Worm (Caenorhabditis elegans) whole organism, L1 larva: ENCODE data around the gene T07F12.2.
A peak's percentile ranks its signal among the peaks of the same experiment; 100 is the strongest.

Experiments used
- C04F5.9 ChIP-seq: sonication (generic microtip); optimal IDR thresholded peaks from 2 replicates; lab custom pipeline; 2016; ENCODE audit warnings: missing genetic modification characterization, missing compliant biosample characterization
- C16A3.4 ChIP-seq: fragments of 150-350 bp; optimal IDR thresholded peaks from 2 replicates; lab custom pipeline; 2014; ENCODE audit warnings: missing biosample characterization, missing genetic modification characterization
- F16B12.6 ChIP-seq: fragments of 150-350 bp; optimal IDR thresholded peaks from 2 replicates; lab custom pipeline; 2014; ENCODE audit warnings: missing biosample characterization, missing genetic modification characterization
- aly-2 ChIP-seq: fragments of 150-350 bp; optimal IDR thresholded peaks from 2 replicates; lab custom pipeline; 2014; ENCODE audit warnings: missing biosample characterization, missing genetic modification characterization
- blmp-1 ChIP-seq: fragments of 150-350 bp; optimal IDR thresholded peaks from 2 replicates; lab custom pipeline; 2014; ENCODE audit warnings: missing biosample characterization, missing genetic modification characterization
- ceh-8 ChIP-seq: fragments of 200-800 bp; sonication (Bioruptor generic); optimal IDR thresholded peaks from 2 replicates; lab custom pipeline; 2018; ENCODE audit warnings: mild to moderate bottlenecking, missing genetic modification characterization, moderate library complexity, missing compliant biosample characterization
- ceh-82 ChIP-seq, 3 experiments: fragments of 150-350 bp in 1 of 3; sonication (generic microtip) in 2 of 3; optimal IDR thresholded peaks; 2 replicates each; lab custom pipeline; 2014 to 2017; ENCODE audit warnings: missing biosample characterization in 3 of 3, missing genetic modification characterization in 3 of 3
- dpl-1 ChIP-seq, 3 experiments: fragments of 150-350 bp in 2 of 3; sonication (generic microtip) in 1 of 3; optimal IDR thresholded peaks; 2 replicates each; lab custom pipeline; 2014 to 2017; ENCODE audit warnings: missing biosample characterization in 3 of 3, missing genetic modification characterization in 3 of 3, missing genetic modification reagents in 3 of 3
- efl-1 ChIP-seq, 4 experiments: fragments of 150-350 bp; optimal IDR thresholded peaks in 3 of 4; peaks in 1 of 4; 1 replicate in 1 of 4; 2 replicates in 3 of 4; lab custom pipeline; 2014; ENCODE audit warnings: missing biosample characterization in 2 of 4, missing genetic modification characterization in 2 of 4, missing genetic modification reagents in 2 of 4
- egl-27 ChIP-seq, 2 experiments: fragments of 150-350 bp in 1 of 2; sonication (generic microtip); optimal IDR thresholded peaks; 3 replicates each; lab custom pipeline; 2017 to 2018; ENCODE audit warnings: missing biosample characterization in 2 of 2, missing genetic modification characterization in 2 of 2, missing genetic modification reagents in 2 of 2
- elt-2 ChIP-seq: sonication (generic microtip); optimal IDR thresholded peaks from 2 replicates; lab custom pipeline; 2016; ENCODE audit warnings: missing genetic modification characterization, mild to moderate bottlenecking, inconsistent platforms, missing compliant biosample characterization, missing genetic modification reagents
- fkh-10 ChIP-seq: sonication (generic microtip); optimal IDR thresholded peaks from 2 replicates; lab custom pipeline; 2017; ENCODE audit warnings: missing biosample characterization, missing genetic modification reagents, missing genetic modification characterization
- fkh-4 ChIP-seq: sonication (generic microtip); optimal IDR thresholded peaks from 2 replicates; lab custom pipeline; 2016; ENCODE audit warnings: missing compliant biosample characterization, missing genetic modification characterization, borderline replicate concordance
- fkh-8 ChIP-seq: sonication (generic microtip); optimal IDR thresholded peaks from 2 replicates; lab custom pipeline; 2016; ENCODE audit warnings: mild to moderate bottlenecking, missing genetic modification characterization, missing compliant biosample characterization
- fos-1 ChIP-seq: fragments of 150-350 bp; optimal IDR thresholded peaks from 2 replicates; lab custom pipeline; 2014; ENCODE audit warnings: missing biosample characterization, missing genetic modification characterization
- hlh-4 ChIP-seq: sonication (generic microtip); optimal IDR thresholded peaks from 2 replicates; lab custom pipeline; 2016; ENCODE audit warnings: mild to moderate bottlenecking, missing genetic modification characterization, missing compliant biosample characterization
- isw-1 ChIP-seq: fragments of 200-800 bp; sonication (Bioruptor generic); IDR thresholded peaks from 2 replicates; pipeline ENCODE4 v1.3.6; 2022; ENCODE audit warnings: missing genetic modification characterization, missing compliant biosample characterization
- lin-13 ChIP-seq: fragments of 150-350 bp; optimal IDR thresholded peaks from 2 replicates; lab custom pipeline; 2014; ENCODE audit warnings: missing biosample characterization, missing genetic modification reagents, missing genetic modification characterization
- lin-14 ChIP-seq: fragments of 200-800 bp; sonication (Bioruptor generic); optimal IDR thresholded peaks from 2 replicates; lab custom pipeline; 2018; ENCODE audit warnings: mild to moderate bottlenecking, missing genetic modification characterization, moderate library complexity, missing compliant biosample characterization
- lin-15B ChIP-seq: fragments of 150-350 bp; sonication (generic microtip); optimal IDR thresholded peaks from 3 replicates; lab custom pipeline; 2014; ENCODE audit warnings: missing biosample characterization, missing genetic modification characterization
- lin-39 ChIP-seq: fragments of 150-350 bp; optimal IDR thresholded peaks from 2 replicates; lab custom pipeline; 2014; ENCODE audit warnings: missing biosample characterization, missing genetic modification reagents, missing genetic modification characterization
- lsy-2 ChIP-seq, 2 experiments: fragments of 150-350 bp; optimal IDR thresholded peaks; 2 replicates each; lab custom pipeline; 2014; ENCODE audit warnings: missing biosample characterization in 2 of 2, missing genetic modification characterization in 2 of 2
- mdl-1 ChIP-seq, 2 experiments: fragments of 150-350 bp; optimal IDR thresholded peaks; 2 replicates each; lab custom pipeline; 2014 to 2017; ENCODE audit warnings: missing biosample characterization in 2 of 2, missing genetic modification characterization in 2 of 2, inconsistent platforms in 1 of 2
- nhr-19 ChIP-seq: fragments of 200-800 bp; sonication (Bioruptor generic); conservative IDR thresholded peaks from 2 replicates; pipeline ENCODE4 v1.3.6; 2022; ENCODE audit warnings: missing genetic modification characterization, missing compliant biosample characterization
- nhr-20 ChIP-seq: sonication (generic microtip); optimal IDR thresholded peaks from 2 replicates; lab custom pipeline; 2016; ENCODE audit warnings: mild to moderate bottlenecking, missing genetic modification characterization, missing compliant biosample characterization
- nhr-71 ChIP-seq: sonication (generic microtip); optimal IDR thresholded peaks from 2 replicates; lab custom pipeline; 2016; ENCODE audit warnings: mild to moderate bottlenecking, missing genetic modification characterization, moderate library complexity, missing compliant biosample characterization
- nhr-76 ChIP-seq: sonication (generic microtip); optimal IDR thresholded peaks from 2 replicates; lab custom pipeline; 2017; ENCODE audit warnings: missing biosample characterization, missing genetic modification characterization
- nhr-84 ChIP-seq: sonication (generic microtip); optimal IDR thresholded peaks from 2 replicates; lab custom pipeline; 2017; ENCODE audit warnings: missing biosample characterization, missing genetic modification characterization
- nhr-85 ChIP-seq: sonication (generic microtip); peaks from one replicate; lab custom pipeline; 2016; ENCODE audit warnings: missing genetic modification characterization, inconsistent platforms, missing compliant biosample characterization
- nhr-90 ChIP-seq: sonication (generic microtip); optimal IDR thresholded peaks from 2 replicates; lab custom pipeline; 2016; ENCODE audit warnings: mild to moderate bottlenecking, missing genetic modification characterization, missing compliant biosample characterization; ENCODE audit not compliant: poor library complexity
- pag-3 ChIP-seq: sonication (generic microtip); optimal IDR thresholded peaks from 2 replicates; lab custom pipeline; 2017; ENCODE audit warnings: missing genetic modification characterization, mild to moderate bottlenecking, missing compliant biosample characterization, antibody characterized with exemption, borderline replicate concordance; ENCODE audit not compliant: insufficient read depth
- pax-3 ChIP-seq: fragments of 200-800 bp; sonication (Bioruptor generic); optimal IDR thresholded peaks from 2 replicates; lab custom pipeline; 2018; ENCODE audit warnings: mild to moderate bottlenecking, missing genetic modification characterization, moderate library complexity, missing compliant biosample characterization
- rnt-1 ChIP-seq: sonication (generic microtip); optimal IDR thresholded peaks from 2 replicates; lab custom pipeline; 2016; ENCODE audit warnings: mild to moderate bottlenecking, missing genetic modification characterization, moderate library complexity, missing compliant biosample characterization
- skn-1 ChIP-seq: fragments of 150-350 bp; optimal IDR thresholded peaks from 2 replicates; lab custom pipeline; 2014; ENCODE audit warnings: missing biosample characterization, missing genetic modification characterization
- sox-4 ChIP-seq: sonication (generic microtip); optimal IDR thresholded peaks from 2 replicates; lab custom pipeline; 2016; ENCODE audit warnings: missing genetic modification characterization, missing compliant biosample characterization
- sptf-1 ChIP-seq: fragments of 150-350 bp; optimal IDR thresholded peaks from 2 replicates; lab custom pipeline; 2014; ENCODE audit warnings: missing biosample characterization, missing genetic modification characterization
- swsn-7 ChIP-seq: sonication (generic microtip); optimal IDR thresholded peaks from 2 replicates; lab custom pipeline; 2016; ENCODE audit warnings: missing genetic modification characterization, missing compliant biosample characterization
- tlp-1 ChIP-seq: fragments of 150-350 bp; optimal IDR thresholded peaks from 2 replicates; lab custom pipeline; 2014; ENCODE audit warnings: missing biosample characterization, missing genetic modification characterization
- unc-130 ChIP-seq: fragments of 150-350 bp; optimal IDR thresholded peaks from 2 replicates; lab custom pipeline; 2017; ENCODE audit warnings: missing biosample characterization, missing genetic modification characterization, inconsistent platforms
- unc-98 ChIP-seq: fragments of 200-800 bp; sonication (Bioruptor generic); IDR thresholded peaks from 2 replicates; pipeline ENCODE4 v1.3.6; 2022; ENCODE audit warnings: missing genetic modification characterization, missing compliant biosample characterization
- xbp-1 ChIP-seq: sonication (generic microtip); optimal IDR thresholded peaks from 2 replicates; lab custom pipeline; 2016; ENCODE audit warnings: missing genetic modification characterization, missing compliant biosample characterization
- zip-4 ChIP-seq: fragments of 200-800 bp; sonication (Bioruptor generic); optimal IDR thresholded peaks from 2 replicates; lab custom pipeline; 2018; ENCODE audit warnings: mild to moderate bottlenecking, missing genetic modification characterization, moderate library complexity, missing compliant biosample characterization
- ztf-4 ChIP-seq: fragments of 150-350 bp; optimal IDR thresholded peaks from 2 replicates; lab custom pipeline; 2014; ENCODE audit warnings: missing biosample characterization, missing genetic modification characterization

Gene T07F12.2

DNA sequence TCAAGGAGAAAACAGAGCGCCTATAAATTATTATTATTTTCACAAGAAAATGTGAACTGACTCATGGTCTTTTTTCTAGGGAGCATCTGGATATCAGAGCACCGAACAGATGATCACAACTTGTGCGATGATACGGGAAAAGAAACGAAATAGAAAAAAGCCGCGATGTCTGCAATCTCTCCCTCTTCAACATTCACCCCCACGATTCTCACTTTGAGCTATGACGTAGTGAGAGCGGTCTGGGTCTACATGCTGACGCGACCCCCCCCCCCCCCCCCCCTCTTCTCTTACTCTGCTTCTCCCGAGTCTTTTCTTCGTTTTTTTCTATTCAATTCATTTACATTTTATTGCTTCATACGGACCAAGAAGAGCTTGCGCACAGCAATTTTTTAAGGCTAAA is 9.6 kb downstream of the T07F12.2 start:
- TF ChIP-seq swsn-7 (tag; lab: Kevin White, UChicago): peak; percentile 30
- TF ChIP-seq lin-15B (tag; lab: Kevin White, UChicago): no peak
- no peak for TF ChIP-seq sox-4 (tag; lab: Kevin White, UChicago)
- peak; percentile 58 for TF ChIP-seq nhr-19 (GFP tag; lab: Robert Waterston, UW)
- no peak for TF ChIP-seq xbp-1 (tag; lab: Kevin White, UChicago)
- no peak for TF ChIP-seq C04F5.9 (tag; lab: Kevin White, UChicago)
- TF ChIP-seq efl-1 (optimal IDR thresholded peaks at IDR 0.05; lab: Kevin White, UChicago): no peak
- TF ChIP-seq efl-1 (GFP tag; optimal IDR thresholded peaks at IDR 0.05 in 1 of 2; lab: Kevin White, UChicago): no peak
- TF ChIP-seq fkh-8: peak; percentile 51
- TF ChIP-seq fkh-10 (GFP tag; lab: Kevin White, UChicago): peak; percentile 41
- peak; percentile 93 for TF ChIP-seq lin-14
- TF ChIP-seq unc-130 (tag; lab: Kevin White, UChicago): no peak
- TF ChIP-seq isw-1 (GFP tag; lab: Robert Waterston, UW): peak; percentile 54
- peak; percentile 22 for TF ChIP-seq lin-39
- TF ChIP-seq ceh-82 (tag; optimal IDR thresholded peaks at IDR 0.05; lab: Kevin White, UChicago): peak in 1 of 3 experiments; percentile 28
- TF ChIP-seq C16A3.4: no peak
- TF ChIP-seq unc-98 (GFP tag; lab: Robert Waterston, UW): no peak
- TF ChIP-seq elt-2 (tag; lab: Kevin White, UChicago): peak; percentile 2
- no peak for TF ChIP-seq nhr-85 (tag; lab: Kevin White, UChicago)
- no peak for TF ChIP-seq pag-3 (tag; lab: Kevin White, UChicago)
- TF ChIP-seq fkh-4 (tag; lab: Kevin White, UChicago): no peak
- peak; percentile 40 for TF ChIP-seq pax-3
- no peak for TF ChIP-seq blmp-1
- peak; percentile 51 for TF ChIP-seq nhr-71
- TF ChIP-seq aly-2: no peak
- no peak for TF ChIP-seq F16B12.6 (tag; lab: Kevin White, UChicago)
- peak; percentile 24 for TF ChIP-seq ceh-8
- TF ChIP-seq skn-1: no peak
- no peak for TF ChIP-seq nhr-84
- TF ChIP-seq dpl-1 (GFP tag; optimal IDR thresholded peaks at IDR 0.05; lab: Kevin White, UChicago): no peak
- TF ChIP-seq tlp-1: no peak
- TF ChIP-seq nhr-20 (tag; lab: Kevin White, UChicago): peak; percentile 1
- peak; percentile 70 for TF ChIP-seq rnt-1 (tag; lab: Kevin White, UChicago)
- TF ChIP-seq lsy-2 (tag; optimal IDR thresholded peaks at IDR 0.05; lab: Kevin White, UChicago): peak in 1 of 2 experiments; percentile 3
- TF ChIP-seq lin-13 (GFP tag; lab: Kevin White, UChicago): no peak
- no peak for TF ChIP-seq fos-1 (tag; lab: Kevin White, UChicago)
- no peak for TF ChIP-seq hlh-4 (tag; lab: Kevin White, UChicago)
- TF ChIP-seq nhr-90: no peak
- peak in 1 of 2 experiments; percentile 5 for TF ChIP-seq mdl-1 (tag; optimal IDR thresholded peaks at IDR 0.05; lab: Kevin White, UChicago)
- peak; percentile 16 for TF ChIP-seq zip-4 (GFP tag; lab: Kevin White, UChicago)
- no peak for TF ChIP-seq ztf-4

DNA sequence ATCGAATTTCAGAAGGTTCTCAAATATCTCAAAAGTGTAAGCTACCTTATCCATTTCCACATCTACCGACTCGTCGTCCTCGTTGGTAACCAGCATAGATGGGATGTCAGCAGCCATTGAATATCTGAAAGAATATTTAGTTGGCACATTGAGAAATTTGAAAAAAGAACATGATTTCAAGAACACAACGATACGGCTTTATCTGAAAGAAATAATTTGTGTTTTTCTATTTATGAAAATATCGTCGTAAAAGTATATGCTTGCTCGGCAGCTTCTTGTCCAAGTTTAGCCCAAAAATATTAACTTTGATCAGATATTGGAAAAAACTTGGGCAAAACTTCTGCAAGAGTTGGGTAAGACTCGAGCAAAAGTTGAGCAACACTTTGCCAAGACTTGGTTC is 10.6 kb downstream of the T07F12.2 start, which contains the start of gene T07F12.4:
T07F12.4 (minus strand) TSS at position 130 of the 400 bp plus-strand sequence.
- TF ChIP-seq egl-27 (tag; optimal IDR thresholded peaks at IDR 0.05; lab: Kevin White, UChicago) (no peak), sptf-1 (tag; lab: Kevin White, UChicago) (no peak), nhr-76 (tag; lab: Kevin White, UChicago) (no peak), rnt-1 (tag; lab: Kevin White, UChicago) (no peak)
